Worm (Caenorhabditis elegans) whole organism, midembryonic: ENCODE results near the gene W09G12.6.

Experiments used
- T22C8.4 ChIP-seq: fragments of 200-800 bp; sonication (Bioruptor generic); IDR thresholded peaks from 2 replicates; pipeline ENCODE4 v1.3.6; 2022; ENCODE audit warnings: missing genetic modification characterization, missing compliant biosample characterization
- flt-1 ChIP-seq: fragments of 200-800 bp; sonication (Bioruptor generic); IDR thresholded peaks from 2 replicates; pipeline ENCODE4 v1.3.6; 2022; ENCODE audit warnings: missing genetic modification characterization, missing compliant biosample characterization

DNA sequence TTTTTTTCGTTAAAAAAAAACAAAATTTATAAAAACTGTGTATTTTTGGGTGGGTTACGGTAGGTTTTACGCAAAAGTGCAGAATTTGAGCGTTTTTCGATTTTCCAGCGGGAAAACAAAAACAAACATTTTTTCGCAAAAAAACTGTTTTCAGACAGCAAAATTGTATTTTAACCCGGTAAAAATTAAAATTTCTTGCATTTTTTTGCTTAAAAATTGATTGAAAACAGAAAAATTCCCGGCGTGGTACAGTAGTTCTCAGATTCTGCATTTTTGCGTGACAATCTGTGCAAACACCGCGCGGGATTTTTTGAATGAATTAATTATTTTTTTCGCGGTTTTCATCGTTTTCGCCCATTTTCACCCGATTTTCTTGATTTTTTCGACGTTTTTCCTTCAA lies 45.4 kb downstream of the W09G12.6 start:
- no peak for TF ChIP-seq T22C8.4
- TF ChIP-seq flt-1 (GFP tag; lab: Robert Waterston, UW), result no peak
